Worm (Caenorhabditis elegans): ENCODE measurements around the gene nish-1.

DNA sequence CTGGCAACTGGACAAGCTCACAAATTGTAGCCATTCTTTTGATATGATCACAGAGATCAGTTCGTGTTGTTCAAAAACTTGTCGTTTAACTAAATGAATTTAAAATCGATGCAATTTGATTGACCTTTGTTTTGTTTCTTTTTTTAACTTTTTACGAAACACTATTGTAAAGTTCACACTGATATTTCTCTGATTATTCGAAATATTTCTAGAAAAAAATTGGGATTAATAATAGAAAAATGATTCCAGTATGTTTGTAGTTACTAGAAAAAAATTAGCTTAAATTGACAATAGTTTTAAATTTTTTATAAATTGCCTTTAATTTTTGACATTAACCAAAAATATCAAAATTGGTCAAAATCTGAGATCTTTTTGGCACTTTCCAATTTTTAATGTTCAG lies 45.1 kb downstream of the nish-1 start, which contains the start of gene ZK596.2:
- TF ChIP-seq snpc-4 (tag; optimal IDR thresholded peaks at IDR 0.05) (no peak), R02D3.7 (tag; optimal IDR thresholded peaks at IDR 0.05) (no peak), fkh-10 (GFP tag; optimal IDR thresholded peaks at IDR 0.05) (no peak)

Measured in whole organism, L3 larva.